Fruit fly (Drosophila melanogaster): ENCODE data around the gene Eig71Ee.

Eig71Ee gene

DNA sequence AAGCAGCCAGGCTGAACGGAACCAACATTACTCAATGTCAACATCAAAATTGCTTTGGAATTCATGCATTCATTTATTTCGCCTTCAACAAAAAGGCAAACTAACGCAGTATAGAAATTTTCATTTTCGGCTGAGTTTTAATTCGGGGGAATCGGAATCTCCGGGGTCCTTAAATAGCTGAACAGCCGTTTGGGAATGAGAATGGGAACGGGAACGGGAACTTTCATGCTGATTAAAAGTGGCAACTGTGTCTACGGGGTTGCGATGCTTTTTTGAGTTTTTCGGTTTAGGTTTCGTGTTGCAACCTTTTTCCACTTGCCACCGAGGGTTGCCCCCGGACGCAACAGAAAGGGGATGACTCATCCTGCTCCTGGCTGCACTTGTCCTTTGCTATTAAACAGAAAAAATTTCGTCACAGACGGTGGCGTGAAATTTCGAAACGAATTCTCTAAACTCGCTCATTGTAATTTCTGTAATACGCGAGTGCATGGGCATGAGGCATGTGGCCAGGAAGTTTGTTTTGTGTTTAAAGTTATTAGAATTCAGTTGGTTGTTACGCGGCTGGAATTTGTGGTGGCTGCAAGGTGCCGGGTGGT is 8.5 kb upstream of the Eig71Ee start:
- TF ChIP-seq CG32006 (GFP tag; optimal IDR thresholded peaks at IDR 0.05) (no peak), Eip75B (GFP tag; optimal IDR thresholded peaks at IDR 0.05) (no peak), Eip93F (GFP tag; optimal IDR thresholded peaks at IDR 0.05) (no peak), CG10631 (GFP tag; optimal IDR thresholded peaks at IDR 0.05) (no peak), CG6792 (GFP tag; optimal IDR thresholded peaks at IDR 0.05) (no peak), svp (GFP tag) (no peak), acj6 (GFP tag; optimal IDR thresholded peaks at IDR 0.05) (no peak), eg (GFP tag; IDR thresholded peaks at IDR 0.05) (no peak)

DNA sequence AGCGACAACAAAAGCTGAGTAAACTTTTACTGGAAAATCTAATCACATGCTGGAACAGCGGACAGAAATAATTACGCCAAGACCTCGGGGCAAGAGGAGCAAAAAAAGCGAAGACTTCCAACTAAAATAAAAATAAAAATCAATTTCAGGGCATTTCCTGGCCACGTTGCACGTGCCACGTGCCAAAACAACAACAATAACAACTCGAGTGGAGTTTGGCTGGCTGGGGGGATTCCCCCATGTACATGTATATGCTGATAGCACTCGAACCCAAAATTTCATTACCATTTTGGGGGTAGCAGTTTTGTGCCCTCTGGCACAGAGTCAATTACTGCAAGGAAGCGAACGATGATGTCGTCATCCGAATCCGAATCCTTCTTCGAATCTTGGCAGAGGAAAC is 6.7 kb upstream of the Eig71Ee start:
- TF ChIP-seq Hr38 (GFP tag; optimal IDR thresholded peaks at IDR 0.05), result no peak
- TF ChIP-seq salr (GFP tag; optimal IDR thresholded peaks at IDR 0.05), result no peak
- TF ChIP-seq CG32006 (GFP tag; optimal IDR thresholded peaks at IDR 0.05), result no peak
- no peak for TF ChIP-seq CG1621 (tag; optimal IDR thresholded peaks at IDR 0.05)
- TF ChIP-seq cyc (GFP tag; optimal IDR thresholded peaks at IDR 0.05), result no peak
- no peak for TF ChIP-seq CG3919 (GFP tag; optimal IDR thresholded peaks at IDR 0.05)
- TF ChIP-seq ss (GFP tag; optimal IDR thresholded peaks at IDR 0.05), result no peak
- TF ChIP-seq Eip78C (GFP tag), result no peak
- no peak for TF ChIP-seq achi (GFP tag; optimal IDR thresholded peaks at IDR 0.05)
- TF ChIP-seq CG9139 (GFP tag; optimal IDR thresholded peaks at IDR 0.05), result no peak
- TF ChIP-seq CG8632 (GFP tag; optimal IDR thresholded peaks at IDR 0.05), result no peak

dm6 chr3L:15661567-15661966 is 5.8 kb upstream of the Eig71Ee start, which contains the start of gene CG43082:
Gene CG43082 (plus strand): TSS chr3L:15661867.
- TF ChIP-seq Gug (GFP tag; IDR thresholded peaks at IDR 0.05) (no peak), Hr4 (GFP tag; optimal IDR thresholded peaks at IDR 0.05) (no peak), Blimp-1 (GFP tag; optimal IDR thresholded peaks at IDR 0.05) (no peak), CG16779 (tag; optimal IDR thresholded peaks at IDR 0.05) (no peak)

- no peak for TF ChIP-seq cyc (GFP tag; optimal IDR thresholded peaks at IDR 0.05)
- no peak for TF ChIP-seq Sox15 (GFP tag; optimal IDR thresholded peaks at IDR 0.05)
- TF ChIP-seq CG4318 (GFP tag; optimal IDR thresholded peaks at IDR 0.05), result no peak
- TF ChIP-seq Sox102F (GFP tag; optimal IDR thresholded peaks at IDR 0.05), result no peak
- no peak for TF ChIP-seq CG6808 (GFP tag; optimal IDR thresholded peaks at IDR 0.05)
- no peak for TF ChIP-seq CG7368 (GFP tag; optimal IDR thresholded peaks at IDR 0.05)
- no peak for TF ChIP-seq CG11762 (GFP tag; optimal IDR thresholded peaks at IDR 0.05; ENCODE audit: insufficient read depth)
These were observed 5.1 kb upstream of the Eig71Ee start, which contains the start of the genes Eig71Ej and Eig71Ek for dm6 chr3L:15660915-15661314. Gene Eig71Ej (minus strand): TSS chr3L:15661015. Gene Eig71Ek (plus strand): TSS chr3L:15661248.

dm6 chr3L:15659341-15659740 is 3.5 kb upstream of the Eig71Ee start, which contains the start of the genes Eig71Eh and Eig71Ei:
Gene Eig71Eh (minus strand): TSS chr3L:15659441.
Gene Eig71Ei (plus strand): TSS chr3L:15659707.
- TF ChIP-seq CG6808 (GFP tag; optimal IDR thresholded peaks at IDR 0.05) (no peak), CG8319 (GFP tag; optimal IDR thresholded peaks at IDR 0.05) (no peak), fd59A (GFP tag; optimal IDR thresholded peaks at IDR 0.05) (no peak), CG31627 (GFP tag; optimal IDR thresholded peaks at IDR 0.05) (no peak), dsx (GFP tag; optimal IDR thresholded peaks at IDR 0.05; ENCODE audit: poor library complexity, severe bottlenecking) (no peak), CG10669 (GFP tag; optimal IDR thresholded peaks at IDR 0.05) (no peak), Eip78C (GFP tag) (no peak), Hr39 (GFP tag; optimal IDR thresholded peaks at IDR 0.05) (no peak), Ets96B (tag; optimal IDR thresholded peaks at IDR 0.05) (no peak)

Measured in whole organism, prepupa.